Worm (Caenorhabditis elegans) whole organism, late embryonic: ENCODE measurements around the gene faah-4.

Experiments
- ama-1 ChIP-seq: fragments of 150-350 bp; optimal IDR thresholded peaks from 2 replicates; lab custom pipeline; 2014
- ceh-19 ChIP-seq: fragments of 200-800 bp; sonication (Bioruptor generic); optimal IDR thresholded peaks from 2 replicates; lab custom pipeline; 2018; ENCODE audit warnings: mild to moderate bottlenecking, missing genetic modification characterization, missing compliant biosample characterization
- hlh-8 ChIP-seq: sonication (generic microtip); optimal IDR thresholded peaks from 2 replicates; lab custom pipeline; 2016; ENCODE audit warnings: missing genotype, missing genetic modification characterization, missing compliant biosample characterization
- mec-3 ChIP-seq: sonication (generic microtip); optimal IDR thresholded peaks from 2 replicates; lab custom pipeline; 2016; ENCODE audit warnings: borderline replicate concordance, missing genetic modification characterization, missing compliant biosample characterization

DNA sequence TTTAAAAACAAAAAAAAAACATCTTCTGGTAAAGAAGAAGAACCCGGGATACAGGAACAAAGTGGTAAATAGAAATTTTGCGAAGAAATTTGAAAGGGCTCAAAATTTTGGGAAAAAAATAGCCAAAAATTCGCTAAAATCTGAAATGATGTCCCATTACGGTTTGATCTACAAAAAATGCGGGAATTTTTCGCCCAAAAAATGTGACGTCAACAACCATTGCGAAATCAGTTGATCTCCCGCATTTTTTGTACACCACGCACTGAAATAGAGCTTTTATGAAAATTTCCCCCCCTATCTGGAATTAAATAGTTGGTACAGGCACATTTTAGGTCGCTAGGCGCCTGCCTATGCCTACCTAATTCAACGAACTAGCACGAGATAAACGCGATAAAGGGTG, 60.1 kb downstream of the faah-4 start:
- no peak for TF ChIP-seq hlh-8 (tag; lab: Kevin White, UChicago)
- TF ChIP-seq ama-1 (lab: Kevin White, UChicago) = no peak
- TF ChIP-seq ceh-19 (GFP tag; lab: Kevin White, UChicago) = no peak
- TF ChIP-seq mec-3 (tag; lab: Kevin White, UChicago) = no peak
